Fruit fly (Drosophila melanogaster) whole organism, embryonic: Measurements from ENCODE around the gene CG45002.

Experiments used
- Ada2b ChIP-seq: fragments of 200-800 bp; sonication (Bioruptor generic); IDR thresholded peaks from 2 replicates; pipeline ENCODE4 v1.3.6; 2022; ENCODE audit warnings: missing biosample characterization, missing genetic modification characterization
- BEAF-32 ChIP-seq: fragments of 200-800 bp; sonication (Bioruptor generic); optimal IDR thresholded peaks from 3 replicates; lab custom pipeline; 2017; ENCODE audit warnings: missing biosample characterization, missing genetic modification characterization, mild to moderate bottlenecking, moderate library complexity, missing genetic modification reagents
- CG10565 ChIP-seq: fragments of 200-800 bp; sonication (Bioruptor generic); optimal IDR thresholded peaks from 3 replicates; lab custom pipeline; 2016; ENCODE audit warnings: missing biosample characterization, mild to moderate bottlenecking, missing genetic modification characterization
- CG1233 ChIP-seq: fragments of 200-800 bp; sonication (Bioruptor generic); optimal IDR thresholded peaks from 4 replicates; lab custom pipeline; 2018; ENCODE audit warnings: missing biosample characterization, mild to moderate bottlenecking, missing genetic modification characterization
- CG12391 ChIP-seq: fragments of 200-800 bp; sonication (Bioruptor generic); optimal IDR thresholded peaks from 3 replicates; lab custom pipeline; 2018; ENCODE audit warnings: missing biosample characterization, mild to moderate bottlenecking, missing genetic modification characterization, moderate library complexity
- CG13123 ChIP-seq: fragments of 200-800 bp; sonication (Bioruptor generic); optimal IDR thresholded peaks from 2 replicates; lab custom pipeline; 2016; ENCODE audit warnings: missing biosample characterization, missing genetic modification characterization
- CG13775 ChIP-seq: fragments of 200-800 bp; sonication (Bioruptor generic); optimal IDR thresholded peaks from 3 replicates; lab custom pipeline; 2017; ENCODE audit warnings: missing biosample characterization, mild to moderate bottlenecking, missing genetic modification characterization
- CG13894 ChIP-seq: fragments of 200-800 bp; sonication (Bioruptor generic); optimal IDR thresholded peaks from 3 replicates; lab custom pipeline; 2018; ENCODE audit warnings: missing biosample characterization, mild to moderate bottlenecking, missing genetic modification characterization, moderate library complexity
- CG14014 ChIP-seq: fragments of 200-800 bp; sonication (Bioruptor generic); IDR thresholded peaks from 2 replicates; pipeline ENCODE4 v1.3.6; 2022; ENCODE audit warnings: missing biosample characterization, missing genetic modification characterization
- CG16813 ChIP-seq: fragments of 200-800 bp; sonication (Bioruptor generic); IDR thresholded peaks from 3 replicates; pipeline ENCODE4 v1.3.6; 2022; ENCODE audit warnings: missing biosample characterization, missing genetic modification characterization; ENCODE audit not compliant: partially characterized antibody
- CG17359 ChIP-seq: fragments of 200-800 bp; sonication (Bioruptor generic); optimal IDR thresholded peaks from 3 replicates; lab custom pipeline; 2018; ENCODE audit warnings: missing biosample characterization, mild to moderate bottlenecking, missing genetic modification characterization, moderate library complexity
- CG17829 ChIP-seq: fragments of 200-800 bp; optimal IDR thresholded peaks from 2 replicates; lab custom pipeline; 2019; ENCODE audit warnings: missing biosample characterization, mild to moderate bottlenecking, missing genetic modification characterization, moderate library complexity
- CG18599 ChIP-seq: fragments of 200-800 bp; sonication (Bioruptor generic); optimal IDR thresholded peaks from 3 replicates; lab custom pipeline; 2017; ENCODE audit warnings: missing biosample characterization, missing genetic modification characterization, mild to moderate bottlenecking, moderate library complexity, missing genetic modification reagents
- CG31224 ChIP-seq: fragments of 200-800 bp; sonication (Bioruptor generic); IDR thresholded peaks from 2 replicates; pipeline ENCODE4 v1.3.6; 2022; ENCODE audit warnings: missing biosample characterization, missing genetic modification characterization
- CG3847 ChIP-seq: fragments of 200-800 bp; sonication (Bioruptor generic); IDR thresholded peaks from 2 replicates; pipeline ENCODE4 v1.3.6; 2022; ENCODE audit warnings: missing biosample characterization, missing genetic modification characterization
- CG4617 ChIP-seq: fragments of 200-800 bp; sonication (Bioruptor generic); optimal IDR thresholded peaks from 3 replicates; lab custom pipeline; 2016; ENCODE audit warnings: missing biosample characterization, missing genetic modification characterization, borderline replicate concordance
- CG7372 ChIP-seq: fragments of 200-800 bp; sonication (Bioruptor generic); IDR thresholded peaks from 2 replicates; pipeline ENCODE4 v1.3.6; 2022; ENCODE audit warnings: missing biosample characterization, missing genetic modification characterization
- CG7987 ChIP-seq: fragments of 200-800 bp; sonication (Bioruptor generic); optimal IDR thresholded peaks from 2 replicates; lab custom pipeline; 2018; ENCODE audit warnings: missing biosample characterization, mild to moderate bottlenecking, missing genetic modification characterization, moderate library complexity
- CG8290 ChIP-seq, 3 experiments: fragments of 200-800 bp; sonication (Bioruptor generic); optimal IDR thresholded peaks; 2 replicates each; lab custom pipeline; 2016 to 2019; ENCODE audit warnings: missing biosample characterization in 3 of 3, missing genetic modification characterization in 3 of 3, mild to moderate bottlenecking in 2 of 3, moderate library complexity in 1 of 3
- CG8924 ChIP-seq: fragments of 200-800 bp; optimal IDR thresholded peaks from 3 replicates; lab custom pipeline; 2019; ENCODE audit warnings: missing biosample characterization, mild to moderate bottlenecking, missing genetic modification characterization, moderate library complexity
- CG9876 ChIP-seq: fragments of 200-800 bp; sonication (Bioruptor generic); optimal IDR thresholded peaks from 2 replicates; lab custom pipeline; 2016; ENCODE audit warnings: missing biosample characterization, missing genetic modification characterization
- CTCF ChIP-seq: fragments of 200-800 bp; sonication (Bioruptor generic); optimal IDR thresholded peaks from 2 replicates; lab custom pipeline; 2017; ENCODE audit warnings: missing biosample characterization, mild to moderate bottlenecking, missing genetic modification characterization, moderate library complexity
- CkIIα-i1 ChIP-seq: fragments of 200-800 bp; sonication (Bioruptor generic); IDR thresholded peaks from 2 replicates; pipeline ENCODE4 v1.3.6; 2022; ENCODE audit warnings: missing biosample characterization, missing genetic modification characterization
- Dll ChIP-seq: fragments of 200-800 bp; sonication (Bioruptor generic); IDR thresholded peaks from 4 replicates; pipeline ENCODE4 v1.3.6; 2022; ENCODE audit warnings: missing biosample characterization, missing genetic modification characterization; ENCODE audit not compliant: partially characterized antibody
- Dref ChIP-seq: fragments of 200-800 bp; sonication (Bioruptor generic); IDR thresholded peaks from 2 replicates; pipeline ENCODE4 v1.3.6; 2022; ENCODE audit warnings: missing biosample characterization, missing genetic modification characterization
- E2f2 ChIP-seq: fragments of 200-800 bp; sonication (Bioruptor generic); IDR thresholded peaks from 2 replicates; pipeline ENCODE4 v1.3.6; 2022; ENCODE audit warnings: missing biosample characterization, missing genetic modification characterization
- Hsf ChIP-seq: fragments of 200-800 bp; sonication (Bioruptor generic); optimal IDR thresholded peaks from 3 replicates; lab custom pipeline; 2016; ENCODE audit warnings: missing biosample characterization, missing genetic modification characterization
- Lhr ChIP-seq: fragments of 200-800 bp; sonication (Bioruptor generic); optimal IDR thresholded peaks from 3 replicates; lab custom pipeline; 2017; ENCODE audit warnings: mild to moderate bottlenecking, missing biosample characterization, missing genetic modification reagents, missing genetic modification characterization
- Mad ChIP-seq: fragments of 200-800 bp; sonication (Bioruptor generic); optimal IDR thresholded peaks from 2 replicates; lab custom pipeline; 2016; ENCODE audit warnings: missing biosample characterization, missing genetic modification characterization
- NC2α ChIP-seq: fragments of 200-800 bp; sonication (Bioruptor generic); optimal IDR thresholded peaks from 2 replicates; lab custom pipeline; 2016; ENCODE audit warnings: missing biosample characterization, missing genetic modification characterization
- Nf-YB ChIP-seq: fragments of 200-800 bp; sonication (Bioruptor generic); optimal IDR thresholded peaks from 3 replicates; lab custom pipeline; 2019; ENCODE audit warnings: missing biosample characterization, mild to moderate bottlenecking, missing genetic modification characterization, moderate library complexity
- Opbp ChIP-seq: fragments of 200-800 bp; sonication (Bioruptor generic); IDR thresholded peaks from 3 replicates; pipeline ENCODE4 v1.3.6; 2022; ENCODE audit warnings: missing biosample characterization, missing genetic modification characterization; ENCODE audit not compliant: partially characterized antibody
- Six4 ChIP-seq: fragments of 200-800 bp; sonication (Bioruptor generic); optimal IDR thresholded peaks from 2 replicates; lab custom pipeline; 2016; ENCODE audit warnings: missing biosample characterization, missing genetic modification characterization
- Ssrp ChIP-seq: fragments of 200-800 bp; sonication (Bioruptor generic); optimal IDR thresholded peaks from 2 replicates; lab custom pipeline; 2018; ENCODE audit warnings: missing biosample characterization, mild to moderate bottlenecking, missing genetic modification characterization, moderate library complexity
- croc ChIP-seq: fragments of 200-800 bp; sonication (Bioruptor generic); conservative IDR thresholded peaks from 3 replicates; pipeline ENCODE4 v1.3.6; 2022; ENCODE audit warnings: missing biosample characterization, missing genetic modification characterization
- dm ChIP-seq: fragments of 200-800 bp; sonication (Bioruptor generic); optimal IDR thresholded peaks from 3 replicates; lab custom pipeline; 2016; ENCODE audit warnings: missing biosample characterization, missing genetic modification characterization
- eve ChIP-seq, 2 experiments: fragments of >200 bp; optimal IDR thresholded peaks; 2 replicates each; lab custom pipeline; 2017; ENCODE audit warnings: missing biosample characterization in 2 of 2, missing genetic modification characterization in 2 of 2
- gsb-n ChIP-seq: fragments of 200-800 bp; sonication (Bioruptor generic); optimal IDR thresholded peaks from 3 replicates; lab custom pipeline; 2018; ENCODE audit warnings: missing biosample characterization, mild to moderate bottlenecking, missing genetic modification characterization
- hbn ChIP-seq: fragments of 200-800 bp; sonication (Bioruptor generic); IDR thresholded peaks from 2 replicates; pipeline ENCODE4 v1.3.6; 2022; ENCODE audit warnings: missing biosample characterization, missing genetic modification characterization; ENCODE audit not compliant: partially characterized antibody
- jumu ChIP-seq: fragments of 200-800 bp; sonication (Bioruptor generic); optimal IDR thresholded peaks from 3 replicates; lab custom pipeline; 2016; ENCODE audit warnings: missing biosample characterization, missing genetic modification characterization
- lmd ChIP-seq: fragments of 200-800 bp; sonication (Bioruptor generic); IDR thresholded peaks from 2 replicates; pipeline ENCODE4 v1.3.6; 2022; ENCODE audit warnings: missing biosample characterization, missing genetic modification characterization
- mam ChIP-seq: fragments of 200-800 bp; sonication (Bioruptor generic); optimal IDR thresholded peaks from 3 replicates; lab custom pipeline; 2016; ENCODE audit warnings: missing biosample characterization, missing genetic modification characterization
- mirr ChIP-seq: fragments of 200-800 bp; sonication (Bioruptor generic); optimal IDR thresholded peaks from 3 replicates; lab custom pipeline; 2018; ENCODE audit warnings: missing biosample characterization, mild to moderate bottlenecking, missing genetic modification characterization
- mld ChIP-seq: fragments of 200-800 bp; sonication (Bioruptor generic); IDR thresholded peaks from 3 replicates; pipeline ENCODE4 v1.3.6; 2022; ENCODE audit warnings: missing biosample characterization, missing genetic modification characterization; ENCODE audit not compliant: partially characterized antibody
- ro ChIP-seq: fragments of 200-800 bp; sonication (Bioruptor generic); IDR thresholded peaks from 2 replicates; pipeline ENCODE4 v1.3.6; 2022; ENCODE audit warnings: missing biosample characterization, missing genetic modification characterization
- tna ChIP-seq: fragments of 200-800 bp; sonication (Bioruptor generic); IDR thresholded peaks from 2 replicates; pipeline ENCODE4 v1.3.6; 2022; ENCODE audit warnings: missing biosample characterization, missing genetic modification characterization; ENCODE audit not compliant: partially characterized antibody
- twi ChIP-seq: fragments of 200-800 bp; optimal IDR thresholded peaks from 2 replicates; lab custom pipeline; 2019; ENCODE audit warnings: missing biosample characterization, mild to moderate bottlenecking, missing genetic modification characterization, moderate library complexity
- vfl ChIP-seq: fragments of 200-800 bp; sonication (Bioruptor generic); optimal IDR thresholded peaks from 2 replicates; lab custom pipeline; 2016; ENCODE audit warnings: missing biosample characterization, missing genetic modification characterization
- wor ChIP-seq: fragments of 200-800 bp; sonication (Bioruptor generic); IDR thresholded peaks from 2 replicates; pipeline ENCODE4 v1.3.6; 2022; ENCODE audit warnings: missing biosample characterization, missing genetic modification characterization
- yki ChIP-seq: fragments of >200 bp; optimal IDR thresholded peaks from 3 replicates; lab custom pipeline; 2018

The CG45002 gene

dm6 chrX:16968148-16968823 is 98.2 kb downstream of the CG45002 start, which contains the start of gene Ubr1 (continued):
- TF ChIP-seq hbn (GFP tag; lab: Robert Waterston, UW), result peak; percentile 80
- TF ChIP-seq gsb-n (tag; lab: Kevin White, UChicago), result peak; percentile 34
- peak; percentile 6 for TF ChIP-seq mam
- TF ChIP-seq CG13775 (GFP tag; lab: Kevin White, UChicago), result no peak
- TF ChIP-seq CG8924, result peak; percentile 31
- peak in 1 of 2 experiments; percentile 44 for TF ChIP-seq eve (GFP tag; optimal IDR thresholded peaks at IDR 0.05; lab: Kevin White, UChicago)
- peak; percentile 81 for TF ChIP-seq E2f2 (GFP tag; lab: Robert Waterston, UW)
- peak; percentile 85 for TF ChIP-seq Dll
- peak; percentile 45 for TF ChIP-seq CG13894
- peak; percentile 21 for TF ChIP-seq CG12391 (tag; lab: Kevin White, UChicago)
- TF ChIP-seq BEAF-32 (GFP tag; lab: Kevin White, UChicago), result peak; percentile 90
- no peak for TF ChIP-seq vfl
- no peak for TF ChIP-seq Mad (GFP tag; lab: Kevin White, UChicago)
- TF ChIP-seq croc (GFP tag; lab: Robert Waterston, UW), result no peak
- TF ChIP-seq CkIIα-i1 (GFP tag; lab: Robert Waterston, UW), result no peak
- TF ChIP-seq NC2α (GFP tag; lab: Kevin White, UChicago), result no peak
- peak; percentile 97 for TF ChIP-seq tna (GFP tag; lab: Robert Waterston, UW)
- peak; percentile 48 for TF ChIP-seq jumu
- TF ChIP-seq CG31224 (GFP tag; lab: Robert Waterston, UW), result no peak
- peak; percentile 37 for TF ChIP-seq CTCF (GFP tag; lab: Kevin White, UChicago)
- TF ChIP-seq CG10565, result no peak
- TF ChIP-seq CG7987 (GFP tag; lab: Kevin White, UChicago), result peak; percentile 6
- no peak for TF ChIP-seq CG1233 (GFP tag; lab: Kevin White, UChicago)
- peak; percentile 0 for TF ChIP-seq CG17359 (tag; lab: Kevin White, UChicago)
- TF ChIP-seq CG9876, result peak; percentile 8
- TF ChIP-seq Ada2b (GFP tag; lab: Robert Waterston, UW), result no peak
- peak; percentile 39 for TF ChIP-seq CG13123
- TF ChIP-seq Hsf (GFP tag; lab: Kevin White, UChicago), result peak; percentile 15
- no peak for TF ChIP-seq twi (tag; lab: Kevin White, UChicago)
- TF ChIP-seq yki, result no peak
- peak; percentile 84 for TF ChIP-seq CG4617 (GFP tag; lab: Kevin White, UChicago)
- TF ChIP-seq CG8290 (GFP tag; optimal IDR thresholded peaks at IDR 0.05; lab: Kevin White, UChicago), result no peak
- peak in 1 of 2 experiments; percentile 74 for TF ChIP-seq CG8290 (tag; optimal IDR thresholded peaks at IDR 0.05; lab: Kevin White, UChicago)
- TF ChIP-seq CG3847 (GFP tag; lab: Robert Waterston, UW), result peak; percentile 44
- TF ChIP-seq Nf-YB (GFP tag; lab: Kevin White, UChicago), result no peak
- no peak for TF ChIP-seq ro (GFP tag; lab: Robert Waterston, UW)
- TF ChIP-seq Lhr (GFP tag; lab: Kevin White, UChicago), result peak; percentile 21
- TF ChIP-seq CG17829, result peak; percentile 50
- TF ChIP-seq CG16813 (GFP tag; lab: Robert Waterston, UW), result peak; percentile 95
- no peak for TF ChIP-seq CG7372 (GFP tag; lab: Robert Waterston, UW)
- no peak for TF ChIP-seq Six4 (GFP tag; lab: Kevin White, UChicago)
- TF ChIP-seq CG14014 (GFP tag; lab: Robert Waterston, UW), result no peak
- TF ChIP-seq Ssrp (tag; lab: Kevin White, UChicago), result no peak
- TF ChIP-seq CG18599, result no peak
- no peak for TF ChIP-seq lmd
- TF ChIP-seq mld (GFP tag; lab: Robert Waterston, UW), result peak; percentile 96
- no peak for TF ChIP-seq wor (GFP tag; lab: Robert Waterston, UW)
- peak; percentile 12 for TF ChIP-seq mirr (GFP tag; lab: Kevin White, UChicago)
- peak; percentile 97 for TF ChIP-seq Opbp (GFP tag; lab: Robert Waterston, UW)
- TF ChIP-seq dm (GFP tag; lab: Kevin White, UChicago), result peak; percentile 51
- peak; percentile 99 for TF ChIP-seq Dref
